Fruit fly (Drosophila melanogaster) whole organism, embryonic: Measurements from ENCODE around the gene Gas8.

Source experiments
- Adf1 ChIP-seq: fragments of 200-800 bp; sonication (Bioruptor generic); IDR thresholded peaks from 2 replicates; pipeline ENCODE4 v1.3.6; 2022; ENCODE audit warnings: missing biosample characterization, missing genetic modification characterization
- CG11456 ChIP-seq: fragments of 200-800 bp; sonication (Bioruptor generic); IDR thresholded peaks from 3 replicates; pipeline ENCODE4 v1.3.6; 2022; ENCODE audit warnings: missing biosample characterization, missing genetic modification characterization
- CG13894 ChIP-seq: fragments of 200-800 bp; sonication (Bioruptor generic); optimal IDR thresholded peaks from 3 replicates; lab custom pipeline; 2018; ENCODE audit warnings: missing biosample characterization, mild to moderate bottlenecking, missing genetic modification characterization, moderate library complexity
- CG15601 ChIP-seq: fragments of 200-800 bp; sonication (Bioruptor generic); optimal IDR thresholded peaks from 3 replicates; lab custom pipeline; 2019; ENCODE audit warnings: missing biosample characterization, mild to moderate bottlenecking, missing genetic modification characterization, moderate library complexity
- CG1603 ChIP-seq: fragments of 200-800 bp; sonication (Bioruptor generic); optimal IDR thresholded peaks from 2 replicates; lab custom pipeline; 2019; ENCODE audit warnings: missing biosample characterization, mild to moderate bottlenecking, missing genetic modification characterization, moderate library complexity
- CG17568 ChIP-seq: fragments of 200-800 bp; sonication (Bioruptor generic); optimal IDR thresholded peaks from 2 replicates; lab custom pipeline; 2018; ENCODE audit warnings: missing biosample characterization, mild to moderate bottlenecking, missing genetic modification characterization, moderate library complexity
- CG17612 ChIP-seq: fragments of 200-800 bp; sonication (Bioruptor generic); IDR thresholded peaks from 2 replicates; pipeline ENCODE4 v1.3.6; 2022; ENCODE audit warnings: missing biosample characterization, missing genetic modification characterization
- CG2120 ChIP-seq: fragments of 200-800 bp; sonication (Bioruptor generic); optimal IDR thresholded peaks from 3 replicates; lab custom pipeline; 2016; ENCODE audit warnings: missing biosample characterization, missing genetic modification characterization
- CG2129 ChIP-seq: fragments of 200-800 bp; sonication (Bioruptor generic); IDR thresholded peaks from 2 replicates; pipeline ENCODE4 v1.3.6; 2022; ENCODE audit warnings: missing biosample characterization, missing genetic modification characterization; ENCODE audit not compliant: partially characterized antibody
- CG3065 ChIP-seq: fragments of 200-800 bp; sonication (Bioruptor generic); optimal IDR thresholded peaks from 2 replicates; lab custom pipeline; 2016; ENCODE audit warnings: missing biosample characterization, missing genetic modification characterization
- CG32532 ChIP-seq: fragments of 200-800 bp; sonication (Bioruptor generic); IDR thresholded peaks from 2 replicates; pipeline ENCODE4 v1.3.6; 2022; ENCODE audit warnings: missing biosample characterization, missing genetic modification characterization
- CG4282 ChIP-seq: fragments of 200-800 bp; sonication (Bioruptor generic); optimal IDR thresholded peaks from 2 replicates; lab custom pipeline; 2016; ENCODE audit warnings: missing biosample characterization, missing genetic modification characterization
- CG4424 ChIP-seq: fragments of 200-800 bp; sonication (Bioruptor generic); optimal IDR thresholded peaks from 3 replicates; lab custom pipeline; 2016; ENCODE audit warnings: missing biosample characterization, missing genetic modification characterization
- CG4707 ChIP-seq: fragments of 200-800 bp; sonication (Bioruptor generic); optimal IDR thresholded peaks from 2 replicates; lab custom pipeline; 2018; ENCODE audit warnings: missing biosample characterization, mild to moderate bottlenecking, missing genetic modification characterization, moderate library complexity
- CG7987 ChIP-seq: fragments of 200-800 bp; sonication (Bioruptor generic); optimal IDR thresholded peaks from 2 replicates; lab custom pipeline; 2018; ENCODE audit warnings: missing biosample characterization, mild to moderate bottlenecking, missing genetic modification characterization, moderate library complexity
- CG8944 ChIP-seq: fragments of 200-800 bp; sonication (Bioruptor generic); optimal IDR thresholded peaks from 3 replicates; lab custom pipeline; 2016; ENCODE audit warnings: missing biosample characterization, missing genetic modification characterization
- Drgx ChIP-seq: fragments of 200-800 bp; sonication (Bioruptor generic); IDR thresholded peaks from 2 replicates; pipeline ENCODE4 v1.3.6; 2022; ENCODE audit warnings: missing biosample characterization, missing genetic modification characterization
- ERR ChIP-seq: fragments of 200-800 bp; sonication (Bioruptor generic); optimal IDR thresholded peaks from 2 replicates; lab custom pipeline; 2016; ENCODE audit warnings: missing biosample characterization, missing genetic modification characterization
- Ets65A ChIP-seq: fragments of 200-800 bp; sonication (Bioruptor generic); peaks from one replicate; lab custom pipeline; 2016; ENCODE audit warnings: missing biosample characterization, missing genetic modification characterization
- Hmr ChIP-seq: fragments of 200-800 bp; sonication (Bioruptor generic); optimal IDR thresholded peaks from 3 replicates; lab custom pipeline; 2017; ENCODE audit warnings: mild to moderate bottlenecking, missing biosample characterization, missing genetic modification reagents, missing genetic modification characterization
- Hsf ChIP-seq: fragments of 200-800 bp; sonication (Bioruptor generic); optimal IDR thresholded peaks from 3 replicates; lab custom pipeline; 2016; ENCODE audit warnings: missing biosample characterization, missing genetic modification characterization
- MESR4 ChIP-seq: fragments of 200-800 bp; sonication (Bioruptor generic); optimal IDR thresholded peaks from 2 replicates; lab custom pipeline; 2018; ENCODE audit warnings: missing biosample characterization, mild to moderate bottlenecking, missing genetic modification characterization, moderate library complexity
- Med ChIP-seq: fragments of 200-800 bp; sonication (Bioruptor generic); peaks from one replicate; lab custom pipeline; 2016; ENCODE audit warnings: missing biosample characterization, missing genetic modification characterization, mild to moderate bottlenecking, inconsistent platforms, moderate library complexity
- Neu2 ChIP-seq: fragments of 200-800 bp; sonication (Bioruptor generic); optimal IDR thresholded peaks from 3 replicates; lab custom pipeline; 2016; ENCODE audit warnings: missing biosample characterization, missing genetic modification characterization, borderline replicate concordance
- Nf-YC ChIP-seq: fragments of 200-800 bp; optimal IDR thresholded peaks from 3 replicates; lab custom pipeline; 2019; ENCODE audit warnings: missing biosample characterization, mild to moderate bottlenecking, missing genetic modification characterization, moderate library complexity
- Pdp1 ChIP-seq, 2 experiments: fragments of 200-800 bp; sonication (Bioruptor generic); optimal IDR thresholded peaks; 3 replicates each; lab custom pipeline; 2016; ENCODE audit warnings: missing biosample characterization in 2 of 2, missing genetic modification characterization in 2 of 2, mild to moderate bottlenecking in 1 of 2, moderate library complexity in 1 of 2
- Sox102F ChIP-seq: fragments of 200-800 bp; sonication (Bioruptor generic); optimal IDR thresholded peaks from 2 replicates; lab custom pipeline; 2018; ENCODE audit warnings: missing biosample characterization, mild to moderate bottlenecking, missing genetic modification characterization, moderate library complexity
- Spps ChIP-seq: fragments of 200-800 bp; sonication (Bioruptor generic); optimal IDR thresholded peaks from 2 replicates; lab custom pipeline; 2018; ENCODE audit warnings: missing biosample characterization, mild to moderate bottlenecking, missing genetic modification characterization
- Stat92E ChIP-seq, 3 experiments: fragments of >200 bp in 2 of 3; fragments of 200-800 bp in 1 of 3; sonication (Bioruptor generic) in 1 of 3; optimal IDR thresholded peaks; 2 replicates each; lab custom pipeline; 2017 to 2019; ENCODE audit warnings: missing biosample characterization in 3 of 3, missing genetic modification characterization in 3 of 3, mild to moderate bottlenecking in 1 of 3, moderate library complexity in 1 of 3
- al ChIP-seq: fragments of 200-800 bp; sonication (Bioruptor generic); IDR thresholded peaks from 2 replicates; pipeline ENCODE4 v1.3.6; 2022; ENCODE audit warnings: missing biosample characterization, missing genetic modification characterization
- chif ChIP-seq, 2 experiments: fragments of 200-800 bp; sonication (Bioruptor generic); optimal IDR thresholded peaks; 3 replicates each; lab custom pipeline; 2016; ENCODE audit warnings: missing biosample characterization in 2 of 2, missing genetic modification characterization in 2 of 2
- fd96Cb ChIP-seq: fragments of 200-800 bp; sonication (Bioruptor generic); optimal IDR thresholded peaks from 2 replicates; lab custom pipeline; 2018; ENCODE audit warnings: missing biosample characterization, mild to moderate bottlenecking, missing genetic modification characterization, moderate library complexity
- gem ChIP-seq: fragments of 200-800 bp; sonication (Bioruptor generic); optimal IDR thresholded peaks from 2 replicates; lab custom pipeline; 2019; ENCODE audit warnings: missing biosample characterization, mild to moderate bottlenecking, missing genetic modification characterization, moderate library complexity
- grau ChIP-seq: fragments of 200-800 bp; optimal IDR thresholded peaks from 3 replicates; lab custom pipeline; 2019; ENCODE audit warnings: missing biosample characterization, mild to moderate bottlenecking, missing genetic modification characterization, moderate library complexity
- hkb ChIP-seq, 2 experiments: fragments of 200-800 bp in 1 of 2; fragments of >200 bp in 1 of 2; sonication (Bioruptor generic) in 1 of 2; IDR thresholded peaks in 1 of 2; optimal IDR thresholded peaks in 1 of 2; 2 replicates each; pipeline versions ENCODE4 v1.3.6 to Lab custom; 2017 to 2022; ENCODE audit warnings: missing biosample characterization in 1 of 2, missing genetic modification characterization in 1 of 2
- jumu ChIP-seq: fragments of 200-800 bp; sonication (Bioruptor generic); optimal IDR thresholded peaks from 3 replicates; lab custom pipeline; 2016; ENCODE audit warnings: missing biosample characterization, missing genetic modification characterization
- knrl ChIP-seq: fragments of 200-800 bp; sonication (Bioruptor generic); IDR thresholded peaks from 3 replicates; pipeline ENCODE4 v1.3.6; 2022; ENCODE audit warnings: missing biosample characterization, missing genetic modification characterization; ENCODE audit not compliant: partially characterized antibody
- lmd ChIP-seq: fragments of 200-800 bp; sonication (Bioruptor generic); IDR thresholded peaks from 2 replicates; pipeline ENCODE4 v1.3.6; 2022; ENCODE audit warnings: missing biosample characterization, missing genetic modification characterization
- rib ChIP-seq: fragments of 200-800 bp; sonication (Bioruptor generic); IDR thresholded peaks from 2 replicates; pipeline ENCODE4 v1.3.6; 2022; ENCODE audit warnings: missing biosample characterization, missing genetic modification characterization
- sens ChIP-seq: fragments of 200-800 bp; sonication (Bioruptor generic); peaks from one replicate; lab custom pipeline; 2016; ENCODE audit warnings: missing biosample characterization, missing genetic modification characterization
- slbo ChIP-seq: fragments of 200-800 bp; sonication (Bioruptor generic); IDR thresholded peaks from 2 replicates; pipeline ENCODE4 v1.3.6; 2022; ENCODE audit warnings: missing biosample characterization, missing genetic modification characterization
- slou ChIP-seq: fragments of 200-800 bp; sonication (Bioruptor generic); optimal IDR thresholded peaks from 3 replicates; lab custom pipeline; 2016; ENCODE audit warnings: missing biosample characterization, missing genetic modification characterization
- so ChIP-seq: fragments of 200-800 bp; sonication (Bioruptor generic); IDR thresholded peaks from 3 replicates; pipeline ENCODE4 v1.3.6; 2022; ENCODE audit warnings: missing biosample characterization, missing genetic modification characterization
- sr ChIP-seq: fragments of 200-800 bp; sonication (Bioruptor generic); IDR thresholded peaks from 3 replicates; pipeline ENCODE4 v1.3.6; 2022; ENCODE audit warnings: missing biosample characterization, missing genetic modification characterization
- ttk ChIP-seq: fragments of 200-800 bp; sonication (Bioruptor generic); IDR thresholded peaks from 2 replicates; pipeline ENCODE4 v2.1.2; 2022; ENCODE audit warnings: missing biosample characterization, missing genetic modification characterization

Gas8 gene

DNA sequence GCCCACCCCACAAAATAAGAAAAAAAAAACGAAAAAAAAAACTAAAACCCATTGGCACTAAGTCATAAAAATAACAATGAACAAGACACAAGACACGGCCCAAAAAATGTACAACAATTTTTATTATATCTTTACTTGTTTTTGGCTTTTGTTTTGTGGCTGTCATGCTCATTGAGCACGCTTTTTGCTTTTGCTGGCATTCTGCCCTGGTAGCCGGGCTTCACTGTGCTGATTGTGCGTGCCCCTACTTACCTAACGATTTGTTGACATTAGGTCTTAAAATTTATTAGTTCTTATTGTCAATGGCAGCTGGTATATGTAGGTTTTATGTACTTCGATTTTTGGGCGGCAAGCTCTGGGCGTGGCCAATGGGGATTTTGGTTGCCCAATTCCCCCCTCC is 46.2 kb downstream of the Gas8 start (continued):
- TF ChIP-seq slbo (GFP tag; lab: Robert Waterston, UW) (peak; percentile 40), fd96Cb (no peak), knrl (GFP tag; lab: Robert Waterston, UW) (no peak), hkb (optimal IDR thresholded peaks at IDR 0.05; lab: Kevin White, UChicago) (no peak), hkb (GFP tag; IDR thresholded peaks at IDR 0.05; lab: Robert Waterston, UW) (0 out of 2 replicates have a peak, but pooled peaks have one; percentile 29), Nf-YC (tag; lab: Kevin White, UChicago) (no peak), Pdp1 (GFP tag; optimal IDR thresholded peaks at IDR 0.05; lab: Kevin White, UChicago) (peak in 1 of 2 experiments; percentile 23), Med (peak; percentile 21), Spps (tag; lab: Kevin White, UChicago) (no peak), grau (tag; lab: Kevin White, UChicago) (peak; percentile 63), Stat92E (GFP tag; optimal IDR thresholded peaks at IDR 0.05; lab: Kevin White, UChicago) (no peak), ERR (GFP tag; lab: Kevin White, UChicago) (no peak), so (GFP tag; lab: Robert Waterston, UW) (no peak), CG1603 (tag; lab: Kevin White, UChicago) (no peak), Neu2 (GFP tag; lab: Kevin White, UChicago) (no peak)
- TF ChIP-seq, all 482 proteins: peak for 8

DNA sequence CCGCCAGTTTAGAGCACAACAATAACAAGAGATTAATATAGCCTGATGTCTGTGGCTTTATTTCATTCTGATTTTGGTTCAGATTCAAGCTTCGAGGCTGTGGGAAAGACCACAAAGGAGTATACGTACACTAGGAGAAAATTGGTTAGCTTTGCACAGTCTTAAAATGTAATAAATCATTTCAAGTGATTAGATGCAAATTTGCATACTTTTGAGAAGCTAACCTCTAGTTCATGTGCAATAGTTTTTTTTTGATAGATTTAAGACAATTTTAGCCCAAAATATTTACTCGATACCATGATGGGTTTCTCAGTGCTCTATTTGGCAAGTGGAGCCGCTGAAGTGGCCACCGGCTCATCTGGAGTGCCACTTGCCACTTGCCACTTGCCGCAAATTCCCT is 47.1 kb downstream of the Gas8 start:
- TF ChIP-seq CG4282 (GFP tag; lab: Kevin White, UChicago) (no peak), Med (peak; percentile 43), CG3065 (no peak), CG15601 (no peak), Sox102F (peak; percentile 2), Drgx (GFP tag; lab: Robert Waterston, UW) (peak; percentile 54), al (GFP tag; lab: Robert Waterston, UW) (0 out of 2 replicates have a peak, but pooled peaks have one; percentile 10), CG13894 (tag; lab: Kevin White, UChicago) (peak; percentile 27), CG11456 (GFP tag; lab: Robert Waterston, UW) (no peak), Hsf (GFP tag; lab: Kevin White, UChicago) (peak; percentile 5), CG4424 (no peak), CG8944 (GFP tag; lab: Kevin White, UChicago) (no peak), MESR4 (GFP tag; lab: Kevin White, UChicago) (no peak), fd96Cb (no peak), Hmr (GFP tag; lab: Kevin White, UChicago) (no peak), Ets65A (no peak), CG17612 (GFP tag; lab: Robert Waterston, UW) (no peak), sr (GFP tag; lab: Robert Waterston, UW) (no peak), CG2129 (no peak), Adf1 (GFP tag; lab: Robert Waterston, UW) (no peak), CG2120 (GFP tag; lab: Kevin White, UChicago) (peak; percentile 16), rib (no peak), slou (GFP tag; lab: Kevin White, UChicago) (no peak), lmd (GFP tag; lab: Robert Waterston, UW) (peak; percentile 25; the same call in 1 of the 2 replicates), slbo (GFP tag; lab: Robert Waterston, UW) (peak; percentile 53), jumu (GFP tag; lab: Kevin White, UChicago) (no peak), chif (GFP tag; optimal IDR thresholded peaks at IDR 0.05; lab: Kevin White, UChicago) (no peak), CG4707 (GFP tag; lab: Kevin White, UChicago) (no peak), gem (peak; percentile 15), CG7987 (GFP tag; lab: Kevin White, UChicago) (no peak), CG17568 (GFP tag; lab: Kevin White, UChicago) (no peak), CG32532 (GFP tag; lab: Robert Waterston, UW) (peak; percentile 25; the same call in 1 of the 2 replicates), ttk (GFP tag; lab: Robert Waterston, UW) (no peak), sens (GFP tag; lab: Kevin White, UChicago) (peak; percentile 73)
- TF ChIP-seq, all 482 proteins: peak for 12
